Fruit fly (Drosophila melanogaster): Measurements from ENCODE around the gene CG1113.

dm6 chr3R:5213309-5213708 lies 39.6 kb upstream of the CG1113 start:
- no peak for TF ChIP-seq psq (optimal IDR thresholded peaks at IDR 0.05)
- TF ChIP-seq Myc (optimal IDR thresholded peaks at IDR 0.05) = no peak
- TF ChIP-seq Sin3A (optimal IDR thresholded peaks at IDR 0.05) = no peak
- no peak for TF ChIP-seq h (optimal IDR thresholded peaks at IDR 0.05)
- no peak for TF ChIP-seq ttk (optimal IDR thresholded peaks at IDR 0.05)
